Fruit fly (Drosophila melanogaster) whole organism, embryonic: ENCODE results near the gene vib.

Source experiments
- B-H1 ChIP-seq: fragments of 200-800 bp; sonication (Bioruptor generic); IDR thresholded peaks from 3 replicates; pipeline ENCODE4 v1.3.6; 2022; ENCODE audit warnings: missing biosample characterization, missing genetic modification characterization
- CG10366 ChIP-seq: fragments of 200-800 bp; sonication (Bioruptor generic); IDR thresholded peaks from 2 replicates; pipeline ENCODE4 v1.3.6; 2022; ENCODE audit warnings: missing biosample characterization, missing genetic modification characterization
- CG10462 ChIP-seq: fragments of 200-800 bp; sonication (Bioruptor generic); optimal IDR thresholded peaks from 2 replicates; lab custom pipeline; 2016; ENCODE audit warnings: missing biosample characterization, missing genetic modification characterization
- CG12236 ChIP-seq: fragments of 200-800 bp; sonication (Bioruptor generic); optimal IDR thresholded peaks from 2 replicates; lab custom pipeline; 2016; ENCODE audit warnings: missing biosample characterization, missing genetic modification characterization
- CG13296 ChIP-seq: fragments of 200-800 bp; sonication (Bioruptor generic); optimal IDR thresholded peaks from 3 replicates; lab custom pipeline; 2018; ENCODE audit warnings: missing biosample characterization, mild to moderate bottlenecking, missing genetic modification characterization
- CG13624 ChIP-seq: fragments of 200-800 bp; sonication (Bioruptor generic); optimal IDR thresholded peaks from 2 replicates; lab custom pipeline; 2016; ENCODE audit warnings: missing biosample characterization, missing genetic modification characterization
- CG14014 ChIP-seq: fragments of 200-800 bp; sonication (Bioruptor generic); IDR thresholded peaks from 2 replicates; pipeline ENCODE4 v1.3.6; 2022; ENCODE audit warnings: missing biosample characterization, missing genetic modification characterization
- CG16815 ChIP-seq: fragments of 200-800 bp; sonication (Bioruptor generic); optimal IDR thresholded peaks from 3 replicates; lab custom pipeline; 2017; ENCODE audit warnings: missing biosample characterization, mild to moderate bottlenecking, missing genetic modification characterization
- CG17361 ChIP-seq: fragments of 200-800 bp; sonication (Bioruptor generic); IDR thresholded peaks from 3 replicates; pipeline ENCODE4 v1.3.6; 2022; ENCODE audit warnings: missing biosample characterization, missing genetic modification characterization
- CG17912 ChIP-seq: fragments of 200-800 bp; sonication (Bioruptor generic); optimal IDR thresholded peaks from 2 replicates; lab custom pipeline; 2018; ENCODE audit warnings: missing biosample characterization, mild to moderate bottlenecking, missing genetic modification characterization
- CG1792 ChIP-seq: fragments of 200-800 bp; sonication (Bioruptor generic); optimal IDR thresholded peaks from 2 replicates; lab custom pipeline; 2016; ENCODE audit warnings: missing biosample characterization, missing genetic modification characterization
- CG33213 ChIP-seq: fragments of 200-800 bp; sonication (Bioruptor generic); optimal IDR thresholded peaks from 3 replicates; lab custom pipeline; 2016; ENCODE audit warnings: missing biosample characterization, missing genetic modification characterization
- CG43689 ChIP-seq: fragments of 200-800 bp; sonication (Bioruptor generic); IDR thresholded peaks from 2 replicates; pipeline ENCODE4 v1.3.6; 2022; ENCODE audit warnings: missing biosample characterization, missing genetic modification characterization
- CG5180 ChIP-seq: fragments of 200-800 bp; sonication (Bioruptor generic); optimal IDR thresholded peaks from 3 replicates; lab custom pipeline; 2017; ENCODE audit warnings: missing biosample characterization, missing genetic modification characterization, mild to moderate bottlenecking, moderate library complexity, missing genetic modification reagents
- CG6689 ChIP-seq: fragments of 200-800 bp; sonication (Bioruptor generic); IDR thresholded peaks from 2 replicates; pipeline ENCODE4 v1.3.6; 2022; ENCODE audit warnings: missing biosample characterization, missing genetic modification characterization
- CG7271 ChIP-seq: fragments of 200-800 bp; sonication (Bioruptor generic); optimal IDR thresholded peaks from 2 replicates; lab custom pipeline; 2018; ENCODE audit warnings: missing biosample characterization, mild to moderate bottlenecking, missing genetic modification characterization, moderate library complexity
- CG7372 ChIP-seq: fragments of 200-800 bp; sonication (Bioruptor generic); IDR thresholded peaks from 2 replicates; pipeline ENCODE4 v1.3.6; 2022; ENCODE audit warnings: missing biosample characterization, missing genetic modification characterization
- CG8089 ChIP-seq: fragments of 200-800 bp; sonication (Bioruptor generic); optimal IDR thresholded peaks from 3 replicates; lab custom pipeline; 2016; ENCODE audit warnings: missing biosample characterization, missing genetic modification characterization
- CG8290 ChIP-seq, 3 experiments: fragments of 200-800 bp; sonication (Bioruptor generic); optimal IDR thresholded peaks; 2 replicates each; lab custom pipeline; 2016 to 2019; ENCODE audit warnings: missing biosample characterization in 3 of 3, missing genetic modification characterization in 3 of 3, mild to moderate bottlenecking in 2 of 3, moderate library complexity in 1 of 3
- Dll ChIP-seq: fragments of 200-800 bp; sonication (Bioruptor generic); IDR thresholded peaks from 4 replicates; pipeline ENCODE4 v1.3.6; 2022; ENCODE audit warnings: missing biosample characterization, missing genetic modification characterization; ENCODE audit not compliant: partially characterized antibody
- Doc2 ChIP-seq: fragments of 200-800 bp; sonication (Bioruptor generic); IDR thresholded peaks from 2 replicates; pipeline ENCODE4 v1.3.6; 2022; ENCODE audit warnings: missing biosample characterization, missing genetic modification characterization
- Elba2 ChIP-seq: fragments of 200-800 bp; sonication (Bioruptor generic); optimal IDR thresholded peaks from 3 replicates; lab custom pipeline; 2016; ENCODE audit warnings: missing biosample characterization, missing genetic modification characterization
- Fer2 ChIP-seq: fragments of 200-800 bp; sonication (Bioruptor generic); optimal IDR thresholded peaks from 2 replicates; lab custom pipeline; 2018; ENCODE audit warnings: missing biosample characterization, mild to moderate bottlenecking, missing genetic modification characterization, moderate library complexity
- H2.0 ChIP-seq: fragments of 200-800 bp; sonication (Bioruptor generic); IDR thresholded peaks from 2 replicates; pipeline ENCODE4 v1.3.6; 2022; ENCODE audit warnings: missing biosample characterization, missing genetic modification characterization
- Jarid2 ChIP-seq: fragments of 200-800 bp; sonication (Bioruptor generic); optimal IDR thresholded peaks from 3 replicates; lab custom pipeline; 2017; ENCODE audit warnings: mild to moderate bottlenecking, missing biosample characterization, missing genetic modification reagents, missing genetic modification characterization
- MTF-1 ChIP-seq: fragments of 200-800 bp; sonication (Bioruptor generic); optimal IDR thresholded peaks from 2 replicates; lab custom pipeline; 2018; ENCODE audit warnings: missing biosample characterization, mild to moderate bottlenecking, missing genetic modification characterization, borderline replicate concordance
- Max ChIP-seq: fragments of 200-800 bp; sonication (Bioruptor generic); optimal IDR thresholded peaks from 2 replicates; lab custom pipeline; 2016; ENCODE audit warnings: missing biosample characterization, mild to moderate bottlenecking, missing genetic modification characterization
- Nf-YC ChIP-seq: fragments of 200-800 bp; optimal IDR thresholded peaks from 3 replicates; lab custom pipeline; 2019; ENCODE audit warnings: missing biosample characterization, mild to moderate bottlenecking, missing genetic modification characterization, moderate library complexity
- Spps ChIP-seq: fragments of 200-800 bp; sonication (Bioruptor generic); optimal IDR thresholded peaks from 2 replicates; lab custom pipeline; 2018; ENCODE audit warnings: missing biosample characterization, mild to moderate bottlenecking, missing genetic modification characterization
- YL-1 ChIP-seq: fragments of 200-800 bp; sonication (Bioruptor generic); optimal IDR thresholded peaks from 3 replicates; lab custom pipeline; 2017; ENCODE audit warnings: missing biosample characterization, mild to moderate bottlenecking, missing genetic modification characterization
- ase ChIP-seq: fragments of 200-800 bp; sonication (Bioruptor generic); IDR thresholded peaks from 3 replicates; pipeline ENCODE4 v1.3.6; 2022; ENCODE audit warnings: missing biosample characterization, missing genetic modification characterization
- bcd ChIP-seq: fragments of 200-800 bp; sonication (Bioruptor generic); optimal IDR thresholded peaks from 2 replicates; lab custom pipeline; 2017; ENCODE audit warnings: missing biosample characterization, mild to moderate bottlenecking, missing genetic modification characterization
- cas ChIP-seq: fragments of 200-800 bp; sonication (Bioruptor generic); IDR thresholded peaks from 2 replicates; pipeline ENCODE4 v1.3.6; 2022; ENCODE audit warnings: missing biosample characterization, missing genetic modification characterization
- chn ChIP-seq: fragments of 200-800 bp; sonication (Bioruptor generic); optimal IDR thresholded peaks from 2 replicates; lab custom pipeline; 2016; ENCODE audit warnings: missing biosample characterization, missing genetic modification characterization
- dimm ChIP-seq: fragments of 200-800 bp; sonication (Bioruptor generic); IDR thresholded peaks from 2 replicates; pipeline ENCODE4 v1.3.6; 2022; ENCODE audit warnings: missing biosample characterization, missing genetic modification characterization
- en ChIP-seq: fragments of 200-800 bp; sonication (Bioruptor generic); optimal IDR thresholded peaks from 2 replicates; lab custom pipeline; 2016; ENCODE audit warnings: missing biosample characterization, missing genetic modification characterization
- eve ChIP-seq, 2 experiments: fragments of >200 bp; optimal IDR thresholded peaks; 2 replicates each; lab custom pipeline; 2017; ENCODE audit warnings: missing biosample characterization in 2 of 2, missing genetic modification characterization in 2 of 2
- gt ChIP-seq: fragments of 200-800 bp; sonication (Bioruptor generic); IDR thresholded peaks from 2 replicates; pipeline ENCODE4 v1.3.6; 2022; ENCODE audit warnings: missing biosample characterization, missing genetic modification characterization
- hb ChIP-seq: fragments of 200-800 bp; sonication (Bioruptor generic); IDR thresholded peaks from 3 replicates; pipeline ENCODE4 v1.3.6; 2022; ENCODE audit warnings: missing biosample characterization, missing genetic modification characterization; ENCODE audit not compliant: partially characterized antibody
- ind ChIP-seq: fragments of 200-800 bp; sonication (Bioruptor generic); optimal IDR thresholded peaks from 3 replicates; lab custom pipeline; 2016; ENCODE audit warnings: missing biosample characterization, missing genetic modification characterization
- jing ChIP-seq: fragments of 200-800 bp; sonication (Bioruptor generic); optimal IDR thresholded peaks from 2 replicates; lab custom pipeline; 2018; ENCODE audit warnings: missing biosample characterization, mild to moderate bottlenecking, missing genetic modification characterization
- lola ChIP-seq, 3 experiments: fragments of >200 bp in 2 of 3; fragments of 200-800 bp in 1 of 3; sonication (Bioruptor generic) in 1 of 3; optimal IDR thresholded peaks; 2 replicates each; lab custom pipeline; 2017 to 2019; ENCODE audit warnings: missing biosample characterization in 3 of 3, missing genetic modification characterization in 3 of 3, mild to moderate bottlenecking in 1 of 3, moderate library complexity in 1 of 3
- otp ChIP-seq: fragments of 200-800 bp; sonication (Bioruptor generic); IDR thresholded peaks from 3 replicates; pipeline ENCODE4, ENCODE4 v1.3.6; 2022; ENCODE audit warnings: missing biosample characterization, missing genetic modification characterization
- pho ChIP-seq: fragments of 200-800 bp; sonication (Bioruptor generic); optimal IDR thresholded peaks from 2 replicates; lab custom pipeline; 2016; ENCODE audit warnings: missing biosample characterization, missing genetic modification characterization
- pros ChIP-seq: fragments of 200-800 bp; sonication (Bioruptor generic); optimal IDR thresholded peaks from 3 replicates; lab custom pipeline; 2019; ENCODE audit warnings: missing biosample characterization, mild to moderate bottlenecking, missing genetic modification characterization, moderate library complexity
- pzg ChIP-seq: fragments of 200-800 bp; sonication (Bioruptor generic); optimal IDR thresholded peaks from 3 replicates; lab custom pipeline; 2018; ENCODE audit warnings: missing biosample characterization, mild to moderate bottlenecking, missing genetic modification characterization, moderate library complexity
- repo ChIP-seq: fragments of 200-800 bp; sonication (Bioruptor generic); optimal IDR thresholded peaks from 2 replicates; lab custom pipeline; 2016; ENCODE audit warnings: missing biosample characterization, missing genetic modification characterization
- sc ChIP-seq, 3 experiments: fragments of >200 bp in 2 of 3; fragments of 200-800 bp in 1 of 3; sonication (Bioruptor generic) in 1 of 3; optimal IDR thresholded peaks; 2 replicates in 2 of 3; 3 replicates in 1 of 3; lab custom pipeline; 2017; ENCODE audit warnings: mild to moderate bottlenecking in 1 of 3, missing biosample characterization in 1 of 3, missing genetic modification characterization in 1 of 3, missing genetic modification reagents in 1 of 3
- scrt ChIP-seq: fragments of 200-800 bp; sonication (Bioruptor generic); optimal IDR thresholded peaks from 2 replicates; lab custom pipeline; 2018; ENCODE audit warnings: missing biosample characterization, mild to moderate bottlenecking, missing genetic modification characterization, moderate library complexity
- tin ChIP-seq: fragments of 200-800 bp; sonication (Bioruptor generic); optimal IDR thresholded peaks from 3 replicates; lab custom pipeline; 2016; ENCODE audit warnings: missing biosample characterization, missing genetic modification characterization
- vvl ChIP-seq: fragments of 200-800 bp; sonication (Bioruptor generic); IDR thresholded peaks from 2 replicates; pipeline ENCODE4 v1.3.6; 2022; ENCODE audit warnings: missing biosample characterization, missing genetic modification characterization

The vib gene

DNA sequence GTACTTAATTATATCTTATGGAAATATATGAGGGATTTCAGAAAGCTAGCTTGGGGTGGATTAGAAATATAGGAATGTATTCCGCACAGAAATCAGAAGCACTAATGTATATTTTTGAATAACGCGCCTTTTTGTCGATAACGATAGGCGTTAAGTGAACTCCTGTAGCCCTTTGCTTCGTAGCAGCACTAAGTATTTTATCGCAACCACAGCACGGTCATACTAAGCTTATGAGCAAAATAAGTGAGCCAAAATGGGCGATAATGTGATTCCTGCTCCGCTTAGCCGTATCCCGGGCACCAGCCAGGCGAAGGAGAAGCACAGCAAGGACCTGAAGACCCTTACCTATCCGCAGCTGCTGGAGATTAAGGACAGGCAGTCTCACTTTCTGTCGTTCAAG is 2.8 kb upstream of the vib start, which contains the start of the genes CG5250 and Polr2M (continued):
- TF ChIP-seq otp (GFP tag; lab: Robert Waterston, UW): no peak
- no peak for TF ChIP-seq CG13624 (GFP tag; lab: Kevin White, UChicago)
- no peak for TF ChIP-seq Doc2 (GFP tag; lab: Robert Waterston, UW)
- no peak for TF ChIP-seq CG43689 (GFP tag; lab: Robert Waterston, UW)
- no peak for TF ChIP-seq Jarid2 (GFP tag; lab: Kevin White, UChicago)
- no peak for TF ChIP-seq Max
- no peak for TF ChIP-seq Fer2
- TF ChIP-seq en: no peak
- TF ChIP-seq chn (GFP tag; lab: Kevin White, UChicago): no peak
- TF ChIP-seq repo (GFP tag; lab: Kevin White, UChicago): no peak
- no peak for TF ChIP-seq Nf-YC (tag; lab: Kevin White, UChicago)
- no peak for TF ChIP-seq CG14014 (GFP tag; lab: Robert Waterston, UW)
- no peak for TF ChIP-seq CG8089 (GFP tag; lab: Kevin White, UChicago)
- TF ChIP-seq B-H1: no peak
- TF ChIP-seq CG1792 (GFP tag; lab: Kevin White, UChicago): no peak
- TF ChIP-seq gt (GFP tag; lab: Robert Waterston, UW): no peak
- TF ChIP-seq CG8290 (GFP tag; optimal IDR thresholded peaks at IDR 0.05; lab: Kevin White, UChicago): no peak
- TF ChIP-seq CG8290 (tag; optimal IDR thresholded peaks at IDR 0.05; lab: Kevin White, UChicago): no peak
- no peak for TF ChIP-seq MTF-1 (GFP tag; lab: Kevin White, UChicago)
- no peak for TF ChIP-seq CG17361 (GFP tag; lab: Robert Waterston, UW)
- TF ChIP-seq bcd (GFP tag; lab: Kevin White, UChicago): no peak
- TF ChIP-seq hb: no peak
- TF ChIP-seq CG10366 (GFP tag; lab: Robert Waterston, UW): no peak
- TF ChIP-seq sc (optimal IDR thresholded peaks at IDR 0.05; lab: Kevin White, UChicago): no peak
- TF ChIP-seq sc (GFP tag; optimal IDR thresholded peaks at IDR 0.05; lab: Kevin White, UChicago): no peak
- no peak for TF ChIP-seq CG10462 (GFP tag; lab: Kevin White, UChicago)
- TF ChIP-seq jing: no peak
- no peak for TF ChIP-seq ase (GFP tag; lab: Robert Waterston, UW)
- TF ChIP-seq H2.0 (GFP tag; lab: Robert Waterston, UW): no peak
- TF ChIP-seq CG17912 (GFP tag; lab: Kevin White, UChicago): no peak
- TF ChIP-seq tin (GFP tag; lab: Kevin White, UChicago): no peak
- TF ChIP-seq CG13296 (GFP tag; lab: Kevin White, UChicago): no peak
- no peak for TF ChIP-seq pho (GFP tag; lab: Kevin White, UChicago)
- TF ChIP-seq CG33213 (GFP tag; lab: Kevin White, UChicago): no peak
- TF ChIP-seq scrt (GFP tag; lab: Kevin White, UChicago): peak; percentile 62
- no peak for TF ChIP-seq dimm
- TF ChIP-seq lola (GFP tag; optimal IDR thresholded peaks at IDR 0.05; lab: Kevin White, UChicago): no peak
- TF ChIP-seq Elba2 (GFP tag; lab: Kevin White, UChicago): no peak
- peak; percentile 27 for TF ChIP-seq YL-1 (GFP tag; lab: Kevin White, UChicago)
- no peak for TF ChIP-seq ind
- TF ChIP-seq vvl (GFP tag; lab: Robert Waterston, UW): no peak
- TF ChIP-seq CG7372: no peak
- no peak for TF ChIP-seq CG16815 (GFP tag; lab: Kevin White, UChicago)
- TF ChIP-seq cas (GFP tag; lab: Robert Waterston, UW): no peak
- TF ChIP-seq Dll (GFP tag; lab: Robert Waterston, UW): peak; percentile 27; the same call in 1 of the 4 replicates
- no peak for TF ChIP-seq eve (GFP tag; optimal IDR thresholded peaks at IDR 0.05; lab: Kevin White, UChicago)
- no peak for TF ChIP-seq pros
- TF ChIP-seq pzg (GFP tag; lab: Kevin White, UChicago): peak; percentile 71
- TF ChIP-seq CG5180 (GFP tag; lab: Kevin White, UChicago): no peak
- TF ChIP-seq CG12236 (GFP tag; lab: Kevin White, UChicago): no peak
- TF ChIP-seq Spps (tag; lab: Kevin White, UChicago): no peak
- no peak for TF ChIP-seq CG6689 (GFP tag; lab: Robert Waterston, UW)
- TF ChIP-seq CG7271 (tag; lab: Kevin White, UChicago): no peak
